Fruit fly (Drosophila melanogaster) whole organism, embryonic: ENCODE measurements around the gene CG13603.

ENCODE experiments used
- Abd-B ChIP-seq: fragments of 200-800 bp; sonication (Bioruptor generic); optimal IDR thresholded peaks from 2 replicates; lab custom pipeline; 2018; ENCODE audit warnings: missing biosample characterization, mild to moderate bottlenecking, missing genetic modification characterization, moderate library complexity
- BEAF-32 ChIP-seq: fragments of 200-800 bp; sonication (Bioruptor generic); optimal IDR thresholded peaks from 3 replicates; lab custom pipeline; 2017; ENCODE audit warnings: missing biosample characterization, missing genetic modification characterization, mild to moderate bottlenecking, moderate library complexity, missing genetic modification reagents
- CG10366 ChIP-seq: fragments of 200-800 bp; sonication (Bioruptor generic); IDR thresholded peaks from 2 replicates; pipeline ENCODE4 v1.3.6; 2022; ENCODE audit warnings: missing biosample characterization, missing genetic modification characterization
- CG10565 ChIP-seq: fragments of 200-800 bp; sonication (Bioruptor generic); optimal IDR thresholded peaks from 3 replicates; lab custom pipeline; 2016; ENCODE audit warnings: missing biosample characterization, mild to moderate bottlenecking, missing genetic modification characterization
- CG10654 ChIP-seq: fragments of 200-800 bp; sonication (Bioruptor generic); optimal IDR thresholded peaks from 2 replicates; lab custom pipeline; 2016; ENCODE audit warnings: missing biosample characterization, missing genetic modification characterization
- CG11398 ChIP-seq: fragments of 200-800 bp; sonication (Bioruptor generic); optimal IDR thresholded peaks from 2 replicates; lab custom pipeline; 2016; ENCODE audit warnings: missing biosample characterization, missing genetic modification characterization
- CG11695 ChIP-seq: fragments of 200-800 bp; sonication (Bioruptor generic); IDR thresholded peaks from 3 replicates; pipeline ENCODE4 v1.3.6; 2022; ENCODE audit warnings: missing biosample characterization, missing genetic modification characterization
- CG12071 ChIP-seq: fragments of 200-800 bp; sonication (Bioruptor generic); optimal IDR thresholded peaks from 3 replicates; lab custom pipeline; 2018; ENCODE audit warnings: missing biosample characterization, mild to moderate bottlenecking, missing genetic modification characterization
- CG13775 ChIP-seq: fragments of 200-800 bp; sonication (Bioruptor generic); optimal IDR thresholded peaks from 3 replicates; lab custom pipeline; 2017; ENCODE audit warnings: missing biosample characterization, mild to moderate bottlenecking, missing genetic modification characterization
- CG14014 ChIP-seq: fragments of 200-800 bp; sonication (Bioruptor generic); IDR thresholded peaks from 2 replicates; pipeline ENCODE4 v1.3.6; 2022; ENCODE audit warnings: missing biosample characterization, missing genetic modification characterization
- CG14710 ChIP-seq: fragments of 200-800 bp; sonication (Bioruptor generic); optimal IDR thresholded peaks from 3 replicates; lab custom pipeline; 2019; ENCODE audit warnings: missing biosample characterization, mild to moderate bottlenecking, missing genetic modification characterization, moderate library complexity
- CG14860 ChIP-seq: fragments of 200-800 bp; sonication (Bioruptor generic); IDR thresholded peaks from 3 replicates; pipeline ENCODE4 v1.3.6; 2022; ENCODE audit warnings: missing biosample characterization, missing genetic modification characterization; ENCODE audit not compliant: partially characterized antibody
- CG1529 ChIP-seq: fragments of 200-800 bp; sonication (Bioruptor generic); optimal IDR thresholded peaks from 3 replicates; lab custom pipeline; 2018; ENCODE audit warnings: missing biosample characterization, missing genetic modification characterization
- CG2120 ChIP-seq: fragments of 200-800 bp; sonication (Bioruptor generic); optimal IDR thresholded peaks from 3 replicates; lab custom pipeline; 2016; ENCODE audit warnings: missing biosample characterization, missing genetic modification characterization
- CG2889 ChIP-seq: fragments of 200-800 bp; sonication (Bioruptor generic); IDR thresholded peaks from 3 replicates; pipeline ENCODE4 v1.3.6; 2022; ENCODE audit warnings: missing biosample characterization, missing genetic modification characterization
- CG34224 ChIP-seq: fragments of 200-800 bp; sonication (Bioruptor generic); IDR thresholded peaks from 3 replicates; pipeline ENCODE4 v1.3.6; 2022; ENCODE audit warnings: missing biosample characterization, missing genetic modification characterization; ENCODE audit not compliant: partially characterized antibody
- CG7556 ChIP-seq: fragments of 200-800 bp; sonication (Bioruptor generic); optimal IDR thresholded peaks from 2 replicates; lab custom pipeline; 2017; ENCODE audit warnings: missing biosample characterization, mild to moderate bottlenecking, missing genetic modification characterization
- CrebB ChIP-seq: fragments of 200-800 bp; sonication (Bioruptor generic); optimal IDR thresholded peaks from 3 replicates; lab custom pipeline; 2018; ENCODE audit warnings: missing biosample characterization, mild to moderate bottlenecking, missing genetic modification characterization
- Dad ChIP-seq: fragments of 200-800 bp; sonication (Bioruptor generic); optimal IDR thresholded peaks from 3 replicates; lab custom pipeline; 2016; ENCODE audit warnings: missing biosample characterization, missing genetic modification characterization
- Doc3 ChIP-seq: fragments of 200-800 bp; sonication (Bioruptor generic); IDR thresholded peaks from 3 replicates; pipeline ENCODE4 v1.3.6; 2022; ENCODE audit warnings: missing biosample characterization, missing genetic modification characterization; ENCODE audit not compliant: partially characterized antibody
- Dref ChIP-seq: fragments of 200-800 bp; sonication (Bioruptor generic); IDR thresholded peaks from 2 replicates; pipeline ENCODE4 v1.3.6; 2022; ENCODE audit warnings: missing biosample characterization, missing genetic modification characterization
- Ets65A ChIP-seq: fragments of 200-800 bp; sonication (Bioruptor generic); peaks from one replicate; lab custom pipeline; 2016; ENCODE audit warnings: missing biosample characterization, missing genetic modification characterization
- Gsc ChIP-seq: fragments of 200-800 bp; sonication (Bioruptor generic); IDR thresholded peaks from 2 replicates; pipeline ENCODE4 v1.3.6; 2022; ENCODE audit warnings: missing biosample characterization, missing genetic modification characterization
- Kr ChIP-seq: fragments of 200-800 bp; sonication (Bioruptor generic); optimal IDR thresholded peaks from 2 replicates; lab custom pipeline; 2017; ENCODE audit warnings: missing biosample characterization, mild to moderate bottlenecking, missing genetic modification characterization
- Lim3 ChIP-seq: fragments of 200-800 bp; sonication (Bioruptor generic); IDR thresholded peaks from 2 replicates; pipeline ENCODE4 v1.3.6; 2022; ENCODE audit warnings: missing biosample characterization, missing genetic modification characterization
- Mad ChIP-seq: fragments of 200-800 bp; sonication (Bioruptor generic); optimal IDR thresholded peaks from 2 replicates; lab custom pipeline; 2016; ENCODE audit warnings: missing biosample characterization, missing genetic modification characterization
- Mrtf ChIP-seq: fragments of 200-800 bp; sonication (Bioruptor generic); IDR thresholded peaks from 3 replicates; pipeline ENCODE4 v1.3.6; 2022; ENCODE audit warnings: missing biosample characterization, missing genetic modification characterization
- Opbp ChIP-seq: fragments of 200-800 bp; sonication (Bioruptor generic); IDR thresholded peaks from 3 replicates; pipeline ENCODE4 v1.3.6; 2022; ENCODE audit warnings: missing biosample characterization, missing genetic modification characterization; ENCODE audit not compliant: partially characterized antibody
- Spps ChIP-seq: fragments of 200-800 bp; sonication (Bioruptor generic); optimal IDR thresholded peaks from 2 replicates; lab custom pipeline; 2018; ENCODE audit warnings: missing biosample characterization, mild to moderate bottlenecking, missing genetic modification characterization
- ac ChIP-seq: fragments of 200-800 bp; sonication (Bioruptor generic); optimal IDR thresholded peaks from 3 replicates; lab custom pipeline; 2017; ENCODE audit warnings: missing biosample characterization, mild to moderate bottlenecking, missing genetic modification characterization
- ara ChIP-seq: fragments of 200-800 bp; sonication (Bioruptor generic); IDR thresholded peaks from 2 replicates; pipeline ENCODE4 v1.3.6; 2022; ENCODE audit warnings: missing biosample characterization, missing genetic modification characterization
- ash1 ChIP-seq: fragments of 200-800 bp; sonication (Bioruptor generic); optimal IDR thresholded peaks from 2 replicates; lab custom pipeline; 2018; ENCODE audit warnings: missing biosample characterization, mild to moderate bottlenecking, missing genetic modification characterization
- bsh ChIP-seq, 2 experiments: fragments of 200-800 bp; sonication (Bioruptor generic); optimal IDR thresholded peaks; 2 replicates each; lab custom pipeline; 2017 to 2018; ENCODE audit warnings: mild to moderate bottlenecking in 2 of 2, missing biosample characterization in 2 of 2, missing genetic modification characterization in 2 of 2, moderate library complexity in 1 of 2
- chn ChIP-seq: fragments of 200-800 bp; sonication (Bioruptor generic); optimal IDR thresholded peaks from 2 replicates; lab custom pipeline; 2016; ENCODE audit warnings: missing biosample characterization, missing genetic modification characterization
- gce ChIP-seq: fragments of 200-800 bp; sonication (Bioruptor generic); IDR thresholded peaks from 3 replicates; pipeline ENCODE4 v1.3.6; 2022; ENCODE audit warnings: missing biosample characterization, missing genetic modification characterization
- gem ChIP-seq: fragments of 200-800 bp; sonication (Bioruptor generic); optimal IDR thresholded peaks from 2 replicates; lab custom pipeline; 2019; ENCODE audit warnings: missing biosample characterization, mild to moderate bottlenecking, missing genetic modification characterization, moderate library complexity
- her ChIP-seq: fragments of 200-800 bp; sonication (Bioruptor generic); optimal IDR thresholded peaks from 2 replicates; lab custom pipeline; 2016; ENCODE audit warnings: missing biosample characterization, missing genetic modification characterization
- knrl ChIP-seq: fragments of 200-800 bp; sonication (Bioruptor generic); IDR thresholded peaks from 3 replicates; pipeline ENCODE4 v1.3.6; 2022; ENCODE audit warnings: missing biosample characterization, missing genetic modification characterization; ENCODE audit not compliant: partially characterized antibody
- nom ChIP-seq: fragments of 200-800 bp; sonication (Bioruptor generic); optimal IDR thresholded peaks from 2 replicates; lab custom pipeline; 2017; ENCODE audit warnings: missing biosample characterization, missing genetic modification characterization, mild to moderate bottlenecking, moderate library complexity, missing genetic modification reagents
- otp ChIP-seq: fragments of 200-800 bp; sonication (Bioruptor generic); IDR thresholded peaks from 3 replicates; pipeline ENCODE4, ENCODE4 v1.3.6; 2022; ENCODE audit warnings: missing biosample characterization, missing genetic modification characterization
- psq ChIP-seq: fragments of 200-800 bp; sonication (Bioruptor generic); optimal IDR thresholded peaks from 2 replicates; lab custom pipeline; 2017; ENCODE audit warnings: missing biosample characterization, missing genetic modification characterization
- sc ChIP-seq, 3 experiments: fragments of >200 bp in 2 of 3; fragments of 200-800 bp in 1 of 3; sonication (Bioruptor generic) in 1 of 3; optimal IDR thresholded peaks; 2 replicates in 2 of 3; 3 replicates in 1 of 3; lab custom pipeline; 2017; ENCODE audit warnings: mild to moderate bottlenecking in 1 of 3, missing biosample characterization in 1 of 3, missing genetic modification characterization in 1 of 3, missing genetic modification reagents in 1 of 3
- sd ChIP-seq: fragments of 200-800 bp; sonication (Bioruptor generic); optimal IDR thresholded peaks from 3 replicates; lab custom pipeline; 2018; ENCODE audit warnings: missing biosample characterization, mild to moderate bottlenecking, missing genetic modification characterization, moderate library complexity
- slbo ChIP-seq: fragments of 200-800 bp; sonication (Bioruptor generic); IDR thresholded peaks from 2 replicates; pipeline ENCODE4 v1.3.6; 2022; ENCODE audit warnings: missing biosample characterization, missing genetic modification characterization
- slou ChIP-seq: fragments of 200-800 bp; sonication (Bioruptor generic); optimal IDR thresholded peaks from 3 replicates; lab custom pipeline; 2016; ENCODE audit warnings: missing biosample characterization, missing genetic modification characterization
- sqz ChIP-seq: fragments of 200-800 bp; sonication (Bioruptor generic); optimal IDR thresholded peaks from 3 replicates; lab custom pipeline; 2018; ENCODE audit warnings: missing biosample characterization, mild to moderate bottlenecking, missing genetic modification characterization
- unc-4 ChIP-seq: fragments of 200-800 bp; sonication (Bioruptor generic); IDR thresholded peaks from 2 replicates; pipeline ENCODE4 v1.3.6; 2022; ENCODE audit warnings: missing biosample characterization, missing genetic modification characterization; ENCODE audit not compliant: partially characterized antibody
- zfh1 ChIP-seq: fragments of 200-800 bp; sonication (Bioruptor generic); IDR thresholded peaks from 3 replicates; pipeline ENCODE4 v1.3.6; 2022; ENCODE audit warnings: missing biosample characterization, missing genetic modification characterization

CG13603 gene

DNA sequence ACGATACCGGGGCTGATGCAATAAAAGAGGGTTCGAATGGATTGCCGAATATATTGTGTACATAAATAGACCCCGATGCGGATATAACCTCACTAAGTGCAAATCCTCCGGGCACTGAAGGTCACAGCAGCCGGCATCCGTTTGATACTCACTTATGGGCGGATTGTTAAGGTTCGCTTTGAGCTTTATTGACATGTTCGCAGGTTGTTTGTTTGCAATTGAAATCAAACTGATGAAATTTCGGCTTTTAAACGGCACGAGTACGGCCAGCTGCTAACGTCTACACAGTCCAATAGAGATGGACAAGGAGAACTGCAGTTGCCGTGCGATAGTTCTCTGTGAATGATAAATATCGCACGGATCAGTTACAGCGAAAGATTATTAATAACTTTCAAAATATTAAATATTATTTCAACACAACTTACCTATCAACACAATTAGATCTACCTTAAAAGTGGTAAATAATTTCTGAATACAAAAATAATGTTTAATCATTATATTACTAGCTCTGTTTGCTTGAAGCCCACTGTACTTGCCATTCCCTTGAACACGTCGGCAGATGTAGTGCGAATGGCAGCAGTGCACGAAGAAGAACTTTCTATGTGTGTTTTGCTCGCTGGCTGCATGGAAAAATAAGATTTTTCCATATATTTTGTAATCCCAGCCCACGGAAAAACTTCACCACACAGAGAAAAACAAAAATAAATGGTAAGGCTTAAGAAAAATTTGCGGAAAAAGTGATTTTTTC, 28.1 kb downstream of the CG13603 start, which contains the start of the genes GluProRS and AP-1sigma (continued):
- TF ChIP-seq zfh1 (GFP tag; lab: Robert Waterston, UW) (peak; percentile 97), CG14710 (tag; lab: Kevin White, UChicago) (peak; percentile 92), Ets65A (GFP tag; lab: Kevin White, UChicago) (peak; percentile 99), CG1529 (GFP tag; lab: Kevin White, UChicago) (peak; percentile 75), Opbp (GFP tag; lab: Robert Waterston, UW) (peak; percentile 86), CG10366 (GFP tag; lab: Robert Waterston, UW) (peak; percentile 96), slbo (peak; percentile 98), Mrtf (GFP tag; lab: Robert Waterston, UW) (peak; percentile 95), CG14860 (GFP tag; lab: Robert Waterston, UW) (peak; percentile 93), CG7556 (GFP tag; lab: Kevin White, UChicago) (peak; percentile 82), sd (no peak), Kr (GFP tag; lab: Kevin White, UChicago) (no peak), BEAF-32 (GFP tag; lab: Kevin White, UChicago) (peak; percentile 94), slou (peak; percentile 92), gce (GFP tag; lab: Robert Waterston, UW) (peak; percentile 87), sc (optimal IDR thresholded peaks at IDR 0.05; lab: Kevin White, UChicago) (no peak), sc (GFP tag; optimal IDR thresholded peaks at IDR 0.05; lab: Kevin White, UChicago) (peak; percentile 78), CrebB (tag; lab: Kevin White, UChicago) (peak; percentile 67), sqz (GFP tag; lab: Kevin White, UChicago) (peak; percentile 12), CG10565 (GFP tag; lab: Kevin White, UChicago) (peak; percentile 53), ash1 (GFP tag; lab: Kevin White, UChicago) (peak; percentile 59), CG14014 (GFP tag; lab: Robert Waterston, UW) (peak; percentile 95), nom (peak; percentile 22), Abd-B (GFP tag; lab: Kevin White, UChicago) (peak; percentile 92), ara (GFP tag; lab: Robert Waterston, UW) (peak; percentile 93), psq (GFP tag; lab: Kevin White, UChicago) (peak; percentile 68), knrl (GFP tag; lab: Robert Waterston, UW) (peak; percentile 97), bsh (GFP tag; optimal IDR thresholded peaks at IDR 0.05; lab: Kevin White, UChicago) (peak in 1 of 2 experiments; percentile 87), Doc3 (peak; percentile 93), CG13775 (GFP tag; lab: Kevin White, UChicago) (peak; percentile 93), CG11398 (GFP tag; lab: Kevin White, UChicago) (peak; percentile 28), Dad (GFP tag; lab: Kevin White, UChicago) (peak; percentile 86), unc-4 (GFP tag; lab: Robert Waterston, UW) (peak; percentile 90), ac (GFP tag; lab: Kevin White, UChicago) (peak; percentile 38), her (GFP tag; lab: Kevin White, UChicago) (peak; percentile 46), CG10654 (GFP tag; lab: Kevin White, UChicago) (peak; percentile 92), Gsc (peak; percentile 93), CG2120 (peak; percentile 94), CG11695 (peak; percentile 92), Dref (GFP tag; lab: Robert Waterston, UW) (peak; percentile 45), CG12071 (peak; percentile 66), chn (GFP tag; lab: Kevin White, UChicago) (peak; percentile 90), Lim3 (GFP tag; lab: Robert Waterston, UW) (peak; percentile 73), Spps (peak; percentile 76), gem (peak; percentile 95), Mad (peak; percentile 91), CG2889 (peak; percentile 92), CG34224 (GFP tag; lab: Robert Waterston, UW) (peak; percentile 95), otp (GFP tag; lab: Robert Waterston, UW) (peak; percentile 93)
